Worm (Caenorhabditis elegans) whole organism, late embryonic: Measurements from ENCODE around the gene grd-9.

Experiments
- ceh-18 ChIP-seq: sonication (generic microtip); optimal IDR thresholded peaks from 2 replicates; lab custom pipeline; 2016; ENCODE audit warnings: missing genetic modification characterization, missing compliant biosample characterization
- ceh-22 ChIP-seq: sonication (generic microtip); optimal IDR thresholded peaks from 2 replicates; lab custom pipeline; 2017; ENCODE audit warnings: missing biosample characterization, missing genetic modification characterization
- ceh-9 ChIP-seq: sonication (generic microtip); optimal IDR thresholded peaks from 2 replicates; lab custom pipeline; 2016; ENCODE audit warnings: mild to moderate bottlenecking, missing genetic modification characterization, inconsistent platforms, missing compliant biosample characterization
- eyg-1 ChIP-seq: sonication (generic microtip); optimal IDR thresholded peaks from 2 replicates; lab custom pipeline; 2016; ENCODE audit warnings: missing genotype, missing genetic modification characterization, missing compliant biosample characterization
- fkh-10 ChIP-seq: fragments of 150-350 bp; optimal IDR thresholded peaks from 2 replicates; lab custom pipeline; 2014; ENCODE audit warnings: missing biosample characterization, missing genetic modification reagents, missing genetic modification characterization
- hlh-30 ChIP-seq: sonication (generic microtip); optimal IDR thresholded peaks from 2 replicates; lab custom pipeline; 2017; ENCODE audit warnings: antibody characterized with exemption, missing genetic modification characterization, missing compliant biosample characterization; ENCODE audit not compliant: insufficient read depth
- nhr-11 ChIP-seq: fragments of 150-350 bp; optimal IDR thresholded peaks from 2 replicates; lab custom pipeline; 2014; ENCODE audit warnings: missing biosample characterization, missing genetic modification characterization
- pha-4 ChIP-seq: fragments of 150-350 bp; optimal IDR thresholded peaks from 2 replicates; lab custom pipeline; 2018; ENCODE audit warnings: missing biosample characterization, missing genetic modification reagents, missing genetic modification characterization
- sdc-2 ChIP-seq: sonication (generic microtip); optimal IDR thresholded peaks from 2 replicates; lab custom pipeline; 2016; ENCODE audit warnings: missing genotype, missing genetic modification characterization, missing compliant biosample characterization

ce11 chrV:5928006-5928405, 32.9 kb downstream of the grd-9 start:
- TF ChIP-seq ceh-22 (tag; lab: Kevin White, UChicago) (no peak), pha-4 (tag; lab: Kevin White, UChicago) (no peak), ceh-9 (tag; lab: Kevin White, UChicago) (no peak), hlh-30 (tag; lab: Kevin White, UChicago) (no peak), nhr-11 (tag; lab: Kevin White, UChicago) (no peak), eyg-1 (tag; lab: Kevin White, UChicago) (no peak), ceh-18 (no peak), fkh-10 (GFP tag; lab: Kevin White, UChicago) (no peak), sdc-2 (tag; lab: Kevin White, UChicago) (no peak)
